Worm (Caenorhabditis elegans): Measurements from ENCODE around the gene srh-252.

The srh-252 gene

DNA sequence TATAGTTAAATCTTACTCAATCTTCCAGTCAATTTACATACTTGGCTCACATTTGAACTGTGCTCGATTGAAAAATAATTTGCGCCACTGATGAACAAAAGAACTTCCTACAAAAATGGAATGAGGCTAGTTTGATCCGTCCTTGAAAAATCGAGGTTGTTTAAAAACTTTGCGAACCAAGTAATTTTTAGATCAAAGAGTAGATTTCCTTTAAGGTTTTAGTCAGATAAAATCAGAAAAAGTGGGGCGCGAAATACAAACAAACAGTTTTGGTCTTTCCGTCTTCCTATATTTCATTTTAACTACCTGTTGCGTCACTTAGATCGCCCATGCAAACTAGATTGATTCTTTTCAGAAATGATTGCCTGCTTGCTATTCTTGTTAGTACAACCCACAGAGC, 21.4 kb downstream of the srh-252 start, which contains the start of gene Y68A4A.10:
TSS of gene Y68A4A.10 (plus strand) at position 301 of the 400 bp plus-strand sequence.
- TF ChIP-seq ztf-4 (tag; optimal IDR thresholded peaks at IDR 0.05) (no peak), sea-2 (GFP tag; optimal IDR thresholded peaks at IDR 0.05) (no peak), fkh-10 (GFP tag; optimal IDR thresholded peaks at IDR 0.05) (no peak), fos-1 (tag; optimal IDR thresholded peaks at IDR 0.05) (no peak), ceh-16 (tag; optimal IDR thresholded peaks at IDR 0.05) (no peak), nhr-12 (tag; optimal IDR thresholded peaks at IDR 0.05) (no peak), pqm-1 (tag; optimal IDR thresholded peaks at IDR 0.05) (no peak), nfya-1 (tag; optimal IDR thresholded peaks at IDR 0.05; ENCODE audit: insufficient read depth) (no peak), hmg-11 (tag; optimal IDR thresholded peaks at IDR 0.05) (no peak)

DNA sequence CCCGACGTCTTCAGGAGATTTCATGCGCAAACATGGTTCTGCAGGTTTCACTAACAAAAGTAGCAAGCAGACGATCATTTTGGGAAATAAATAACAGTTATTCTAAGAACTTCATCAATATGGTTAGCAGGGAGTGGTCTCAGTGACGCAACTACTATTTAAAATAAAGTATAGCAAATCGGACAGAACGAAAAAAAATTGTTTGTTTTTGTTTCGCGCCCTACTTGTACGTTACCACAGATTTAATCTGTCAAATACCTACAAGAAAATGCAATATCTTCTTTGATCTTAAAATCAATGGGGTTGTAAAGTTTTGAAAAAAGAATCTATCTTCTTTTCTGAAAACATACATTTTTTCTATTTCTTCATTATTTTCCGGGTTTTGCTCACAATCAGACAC, 24.3 kb downstream of the srh-252 start, which contains the start of gene srz-96:
TSS of gene srz-96 (plus strand) at position 301 of the 400 bp plus-strand sequence.
- no peak for TF ChIP-seq elt-3 (tag; optimal IDR thresholded peaks at IDR 0.05)
- no peak for TF ChIP-seq nhr-77 (tag; optimal IDR thresholded peaks at IDR 0.05)
- TF ChIP-seq lsy-12 (tag; optimal IDR thresholded peaks at IDR 0.05): no peak
- TF ChIP-seq eor-1 (tag; optimal IDR thresholded peaks at IDR 0.05): no peak
- TF ChIP-seq ceh-9 (tag; optimal IDR thresholded peaks at IDR 0.05): no peak
- no peak for TF ChIP-seq nhr-43 (tag; optimal IDR thresholded peaks at IDR 0.05; ENCODE audit: poor library complexity, severe bottlenecking)
- no peak for TF ChIP-seq R02D3.7 (tag; optimal IDR thresholded peaks at IDR 0.05)
- TF ChIP-seq nhr-28 (tag; optimal IDR thresholded peaks at IDR 0.05): no peak

DNA sequence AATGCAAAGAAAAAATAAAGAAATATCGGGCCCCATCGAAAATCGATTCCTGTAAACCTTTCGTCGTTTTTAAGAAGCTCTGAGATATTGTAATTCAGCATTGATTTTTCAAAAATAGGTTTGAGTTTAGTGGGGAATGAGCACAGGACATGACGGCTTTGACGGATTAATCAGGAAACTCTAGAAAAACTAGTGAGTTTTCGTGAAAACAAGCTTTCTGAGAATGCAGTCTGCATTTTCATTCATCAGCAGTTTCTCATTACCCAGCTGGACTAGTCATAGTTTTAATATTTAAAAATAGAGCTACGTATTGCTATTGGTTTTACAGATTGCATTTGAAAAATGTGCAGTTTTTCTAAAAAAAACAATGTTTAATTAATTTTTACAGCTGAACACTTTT, 31.0 kb downstream of the srh-252 start, which contains the start of gene srz-47:
TSS of gene srz-47 (minus strand) at position 101 of the 400 bp plus-strand sequence.
- TF ChIP-seq elt-2 (tag; optimal IDR thresholded peaks at IDR 0.05): no peak

DNA sequence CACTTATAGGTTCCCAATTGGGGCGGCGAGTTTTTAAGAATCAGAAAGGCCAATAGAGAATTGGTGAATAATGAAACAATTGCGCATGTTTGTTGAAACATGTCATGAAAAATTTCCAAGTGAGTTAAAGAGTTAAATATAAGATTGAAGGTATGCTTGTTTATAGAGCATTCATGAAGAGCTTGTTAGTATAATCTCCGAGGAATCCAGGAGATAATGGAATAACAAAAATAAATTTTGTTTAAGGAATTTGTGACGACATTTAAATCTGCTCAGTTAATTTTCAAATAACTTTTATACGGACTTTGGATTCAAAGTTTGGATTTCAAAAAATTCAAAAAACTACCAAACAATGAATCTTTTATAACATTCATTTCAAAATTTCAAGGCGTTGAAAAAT, 32.8 kb downstream of the srh-252 start, which contains the start of gene str-199:
TSS of gene str-199 (minus strand) at position 101 of the 400 bp plus-strand sequence.
- no peak for TF ChIP-seq snpc-4 (tag; optimal IDR thresholded peaks at IDR 0.05)
- TF ChIP-seq lin-15B (tag; optimal IDR thresholded peaks at IDR 0.05): no peak
- no peak for TF ChIP-seq mdl-1 (tag; optimal IDR thresholded peaks at IDR 0.05)

DNA sequence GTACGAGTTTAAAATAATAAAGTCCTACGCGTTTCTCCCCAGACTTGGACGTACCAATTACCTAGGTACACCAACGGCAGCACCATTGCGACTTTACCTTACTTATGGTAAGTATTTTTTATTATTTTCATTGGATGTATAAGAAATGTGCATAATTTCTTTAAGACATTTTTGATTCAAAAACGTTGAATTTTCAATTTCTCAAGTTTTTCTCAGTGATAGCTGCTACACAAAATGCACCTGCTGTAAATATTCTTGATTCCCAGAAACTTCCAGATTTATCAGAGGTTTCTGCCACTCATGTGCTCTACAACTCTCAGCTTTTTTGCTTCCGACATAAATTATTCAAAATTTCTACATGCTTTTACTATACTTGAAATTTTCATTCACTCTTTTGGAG, 41.2 kb downstream of the srh-252 start, which contains the start of gene srh-159:
TSS of gene srh-159 (plus strand) at position 301 of the 400 bp plus-strand sequence.
- TF ChIP-seq zag-1 (tag; optimal IDR thresholded peaks at IDR 0.05) (no peak), aly-2 (tag; optimal IDR thresholded peaks at IDR 0.05) (no peak), nfya-1 (tag; optimal IDR thresholded peaks at IDR 0.05; ENCODE audit: insufficient read depth) (no peak), ceh-16 (tag; optimal IDR thresholded peaks at IDR 0.05) (no peak), nhr-25 (tag; optimal IDR thresholded peaks at IDR 0.05) (no peak)

DNA sequence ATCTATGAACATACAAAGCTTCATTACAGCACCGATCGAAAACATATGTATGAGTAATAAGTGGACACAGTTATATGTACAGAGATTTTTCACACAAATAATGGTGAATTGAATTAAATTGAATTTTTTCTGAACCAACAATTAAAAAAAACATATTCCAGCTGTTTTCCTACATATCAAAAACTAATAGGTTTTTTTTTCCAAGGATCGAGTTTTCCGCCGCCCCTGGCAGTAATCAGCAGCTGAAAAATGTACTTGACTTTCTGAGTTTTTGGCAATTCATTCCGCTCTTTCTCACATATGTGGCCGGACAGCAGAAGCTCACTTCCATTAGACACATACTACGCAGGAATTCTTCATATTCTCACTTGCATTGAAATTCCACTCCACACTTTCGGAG, 44.7 kb downstream of the srh-252 start, which contains the start of gene srh-174:
TSS of gene srh-174 (plus strand) at position 301 of the 400 bp plus-strand sequence.
- TF ChIP-seq daf-12 (tag; optimal IDR thresholded peaks at IDR 0.05) (no peak), fkh-10 (GFP tag; optimal IDR thresholded peaks at IDR 0.05) (no peak), egl-27 (tag; optimal IDR thresholded peaks at IDR 0.05) (no peak), ceh-82 (tag; optimal IDR thresholded peaks at IDR 0.05) (no peak), ceh-28 (tag; optimal IDR thresholded peaks at IDR 0.05) (no peak), nhr-11 (tag; optimal IDR thresholded peaks at IDR 0.05) (no peak), elt-2 (tag; optimal IDR thresholded peaks at IDR 0.05) (no peak), ztf-11 (tag; optimal IDR thresholded peaks at IDR 0.05) (no peak), unc-62 (GFP tag; optimal IDR thresholded peaks at IDR 0.05) (no peak), nfya-1 (tag; optimal IDR thresholded peaks at IDR 0.05; ENCODE audit: insufficient read depth) (no peak), aly-2 (tag; optimal IDR thresholded peaks at IDR 0.05) (no peak), ceh-9 (tag; optimal IDR thresholded peaks at IDR 0.05) (no peak), unc-39 (tag; optimal IDR thresholded peaks at IDR 0.05) (no peak), nhr-43 (tag; optimal IDR thresholded peaks at IDR 0.05; ENCODE audit: poor library complexity, severe bottlenecking) (no peak), ceh-16 (tag; optimal IDR thresholded peaks at IDR 0.05) (no peak), ama-1 (optimal IDR thresholded peaks at IDR 0.05) (no peak), fos-1 (tag; optimal IDR thresholded peaks at IDR 0.05) (no peak)
